Worm (Caenorhabditis elegans) whole organism, L4 larva: ENCODE data around the gene F40G9.8.
A peak's percentile ranks its signal among the peaks of the same experiment; 100 is the strongest.

Source experiments
- D1046.2 ChIP-seq: fragments of 200-800 bp; sonication (Bioruptor generic); IDR thresholded peaks from 2 replicates; pipeline ENCODE4 v1.3.6; 2022; ENCODE audit warnings: missing genetic modification characterization, missing compliant biosample characterization
- F49E8.2 ChIP-seq: sonication (generic microtip); optimal IDR thresholded peaks from 2 replicates; lab custom pipeline; 2016; ENCODE audit warnings: missing compliant biosample characterization, mild to moderate bottlenecking, missing genetic modification characterization, borderline replicate concordance
- T20F7.1 ChIP-seq: fragments of 200-800 bp; sonication (Bioruptor generic); optimal IDR thresholded peaks from 2 replicates; lab custom pipeline; 2018; ENCODE audit warnings: mild to moderate bottlenecking, missing genetic modification characterization, missing compliant biosample characterization
- Y48G9A.11 ChIP-seq: fragments of 200-800 bp; sonication (Bioruptor generic); IDR thresholded peaks from 2 replicates; pipeline ENCODE4 v1.3.6; 2022; ENCODE audit warnings: missing genetic modification reagents, missing genetic modification characterization, missing compliant biosample characterization
- Y75B8A.6 ChIP-seq: fragments of 200-800 bp; sonication (Bioruptor generic); IDR thresholded peaks from 2 replicates; pipeline ENCODE4 v1.3.6; 2022; ENCODE audit warnings: missing genetic modification reagents, missing genetic modification characterization, missing compliant biosample characterization
- attf-4 ChIP-seq: sonication (generic microtip); optimal IDR thresholded peaks from 3 replicates; lab custom pipeline; 2017; ENCODE audit warnings: missing biosample characterization, missing genetic modification characterization
- ceh-20 ChIP-seq: fragments of 200-800 bp; sonication (Bioruptor generic); IDR thresholded peaks from 2 replicates; pipeline ENCODE4 v1.3.6; 2022; ENCODE audit warnings: missing genetic modification reagents, missing genetic modification characterization, missing compliant biosample characterization
- ceh-28 ChIP-seq: fragments of 150-350 bp; optimal IDR thresholded peaks from 2 replicates; lab custom pipeline; 2014; ENCODE audit warnings: missing biosample characterization, missing genetic modification reagents, missing genetic modification characterization
- ces-1 ChIP-seq: fragments of 150-350 bp; sonication (generic microtip); optimal IDR thresholded peaks from 4 replicates; lab custom pipeline; 2014; ENCODE audit warnings: missing biosample characterization, missing genetic modification reagents, missing genetic modification characterization
- cey-2 ChIP-seq: sonication (generic microtip); optimal IDR thresholded peaks from 3 replicates; lab custom pipeline; 2017; ENCODE audit warnings: missing genetic modification characterization, mild to moderate bottlenecking, missing compliant biosample characterization, antibody characterized with exemption, borderline replicate concordance; ENCODE audit not compliant: insufficient read depth
- daf-16 ChIP-seq, 3 experiments: sonication (generic microtip); optimal IDR thresholded peaks; 2 replicates each; lab custom pipeline; 2016 to 2017; ENCODE audit warnings: missing genetic modification characterization in 3 of 3, missing genetic modification reagents in 3 of 3, mild to moderate bottlenecking in 2 of 3, missing compliant biosample characterization in 2 of 3, missing biosample characterization in 1 of 3, moderate library complexity in 1 of 3
- daf-19 ChIP-seq: fragments of 200-800 bp; sonication (Bioruptor generic); conservative IDR thresholded peaks from 2 replicates; pipeline ENCODE4 v1.3.6; 2022; ENCODE audit warnings: missing genetic modification characterization, missing compliant biosample characterization
- daf-8 ChIP-seq: fragments of 200-800 bp; sonication (Bioruptor generic); IDR thresholded peaks from 2 replicates; pipeline ENCODE4 v1.3.6; 2022; ENCODE audit warnings: missing genetic modification characterization, missing compliant biosample characterization
- dmd-9 ChIP-seq: fragments of 200-800 bp; sonication (Bioruptor generic); IDR thresholded peaks from 2 replicates; pipeline ENCODE4 v1.3.6; 2022; ENCODE audit warnings: missing genetic modification reagents, missing genetic modification characterization, missing compliant biosample characterization
- dpl-1 ChIP-seq: fragments of 150-350 bp; optimal IDR thresholded peaks from 2 replicates; lab custom pipeline; 2014; ENCODE audit warnings: missing biosample characterization, missing genetic modification reagents, missing genetic modification characterization
- duxl-1 ChIP-seq: sonication (generic microtip); optimal IDR thresholded peaks from 2 replicates; lab custom pipeline; 2016; ENCODE audit warnings: mild to moderate bottlenecking, missing genetic modification characterization, moderate library complexity, missing compliant biosample characterization; ENCODE audit not compliant: poor library complexity
- hlh-30 ChIP-seq: sonication (generic microtip); optimal IDR thresholded peaks from 2 replicates; lab custom pipeline; 2017; ENCODE audit warnings: antibody characterized with exemption, mild to moderate bottlenecking, missing genetic modification characterization, missing compliant biosample characterization; ENCODE audit not compliant: insufficient read depth
- hmg-1.1 ChIP-seq: fragments of 200-800 bp; sonication (Bioruptor generic); IDR thresholded peaks from 2 replicates; pipeline ENCODE4 v1.3.6; 2022; ENCODE audit warnings: missing genetic modification reagents, missing genetic modification characterization, missing compliant biosample characterization
- lin-1 ChIP-seq: fragments of 200-800 bp; sonication (Bioruptor generic); IDR thresholded peaks from 2 replicates; pipeline ENCODE4 v1.3.6; 2022; ENCODE audit warnings: missing genetic modification reagents, missing genetic modification characterization, missing compliant biosample characterization
- lin-15B ChIP-seq: fragments of 150-350 bp; sonication (generic microtip); optimal IDR thresholded peaks from 3 replicates; lab custom pipeline; 2014; ENCODE audit warnings: missing biosample characterization, missing genetic modification characterization
- lin-39 ChIP-seq: fragments of 150-350 bp; optimal IDR thresholded peaks from 2 replicates; lab custom pipeline; 2014; ENCODE audit warnings: missing biosample characterization, missing genetic modification reagents, missing genetic modification characterization
- madf-5 ChIP-seq, 2 experiments: fragments of 200-800 bp; sonication (Bioruptor generic); IDR thresholded peaks; 2 replicates each; pipeline ENCODE4 v1.3.6; 2022; ENCODE audit warnings: missing compliant biosample characterization in 2 of 2, missing genetic modification characterization in 2 of 2
- mep-1 ChIP-seq: fragments of 150-350 bp; sonication (generic microtip); optimal IDR thresholded peaks from 3 replicates; lab custom pipeline; 2014; ENCODE audit warnings: missing biosample characterization, missing genetic modification characterization
- mxl-3 ChIP-seq: fragments of 200-800 bp; sonication (Bioruptor generic); optimal IDR thresholded peaks from 2 replicates; lab custom pipeline; 2018; ENCODE audit warnings: mild to moderate bottlenecking, missing genetic modification characterization, missing compliant biosample characterization
- nhr-237 ChIP-seq: sonication (generic microtip); optimal IDR thresholded peaks from 2 replicates; lab custom pipeline; 2017; ENCODE audit warnings: missing biosample characterization, missing genetic modification characterization
- nhr-25 ChIP-seq: sonication (generic microtip); optimal IDR thresholded peaks from 2 replicates; lab custom pipeline; 2017; ENCODE audit warnings: missing genetic modification characterization, mild to moderate bottlenecking, missing compliant biosample characterization, antibody characterized with exemption, moderate library complexity, borderline replicate concordance; ENCODE audit not compliant: insufficient read depth
- nhr-41 ChIP-seq: fragments of 200-800 bp; sonication (Bioruptor generic); IDR thresholded peaks from 2 replicates; pipeline ENCODE4 v1.3.6; 2022; ENCODE audit warnings: missing genetic modification reagents, missing genetic modification characterization, missing compliant biosample characterization
- nhr-6 ChIP-seq: fragments of 150-350 bp; optimal IDR thresholded peaks from 2 replicates; lab custom pipeline; 2014; ENCODE audit warnings: missing biosample characterization, missing genetic modification characterization
- pqm-1 ChIP-seq: sonication (generic microtip); optimal IDR thresholded peaks from 2 replicates; lab custom pipeline; 2017; ENCODE audit warnings: missing biosample characterization, missing genetic modification characterization
- sdz-12 ChIP-seq: fragments of 200-800 bp; sonication (Bioruptor generic); optimal IDR thresholded peaks from 2 replicates; lab custom pipeline; 2018; ENCODE audit warnings: mild to moderate bottlenecking, missing genetic modification characterization, missing compliant biosample characterization
- set-16 ChIP-seq: fragments of 200-800 bp; sonication (Bioruptor generic); IDR thresholded peaks from 2 replicates; pipeline ENCODE4 v1.3.6; 2022; ENCODE audit warnings: missing genetic modification reagents, missing genetic modification characterization, missing compliant biosample characterization
- snpc-4 ChIP-seq: fragments of 150-350 bp; optimal IDR thresholded peaks from 2 replicates; lab custom pipeline; 2014; ENCODE audit warnings: missing biosample characterization, missing genetic modification characterization
- spr-1 ChIP-seq: sonication (generic microtip); optimal IDR thresholded peaks from 2 replicates; lab custom pipeline; 2016; ENCODE audit warnings: mild to moderate bottlenecking, missing genetic modification characterization, missing compliant biosample characterization
- unc-130 ChIP-seq: sonication (generic microtip); optimal IDR thresholded peaks from 2 replicates; lab custom pipeline; 2016; ENCODE audit warnings: missing genetic modification reagents, missing genetic modification characterization, missing compliant biosample characterization
- unc-62 ChIP-seq, 3 experiments: fragments of 150-350 bp in 1 of 3; sonication (generic microtip); optimal IDR thresholded peaks in 2 of 3; peaks in 1 of 3; 1 replicate in 1 of 3; 2 replicates in 2 of 3; lab custom pipeline; 2014 to 2017; ENCODE audit warnings: missing biosample characterization in 3 of 3, missing genetic modification characterization in 3 of 3, missing genetic modification reagents in 3 of 3, missing genotype in 1 of 3
- vab-7 ChIP-seq: fragments of 200-800 bp; sonication (Bioruptor generic); IDR thresholded peaks from 2 replicates; pipeline ENCODE4 v1.3.6; 2022; ENCODE audit warnings: missing genetic modification reagents, missing genetic modification characterization, missing compliant biosample characterization
- zip-2 ChIP-seq: fragments of 150-350 bp; optimal IDR thresholded peaks from 2 replicates; lab custom pipeline; 2014; ENCODE audit warnings: missing biosample characterization, missing genetic modification characterization
- ztf-11 ChIP-seq: fragments of 150-350 bp; optimal IDR thresholded peaks from 2 replicates; lab custom pipeline; 2014; ENCODE audit warnings: missing biosample characterization, missing genetic modification characterization
- ztf-7 ChIP-seq: fragments of 150-350 bp; optimal IDR thresholded peaks from 2 replicates; lab custom pipeline; 2014; ENCODE audit warnings: missing biosample characterization, missing genetic modification characterization

F40G9.8 gene

DNA sequence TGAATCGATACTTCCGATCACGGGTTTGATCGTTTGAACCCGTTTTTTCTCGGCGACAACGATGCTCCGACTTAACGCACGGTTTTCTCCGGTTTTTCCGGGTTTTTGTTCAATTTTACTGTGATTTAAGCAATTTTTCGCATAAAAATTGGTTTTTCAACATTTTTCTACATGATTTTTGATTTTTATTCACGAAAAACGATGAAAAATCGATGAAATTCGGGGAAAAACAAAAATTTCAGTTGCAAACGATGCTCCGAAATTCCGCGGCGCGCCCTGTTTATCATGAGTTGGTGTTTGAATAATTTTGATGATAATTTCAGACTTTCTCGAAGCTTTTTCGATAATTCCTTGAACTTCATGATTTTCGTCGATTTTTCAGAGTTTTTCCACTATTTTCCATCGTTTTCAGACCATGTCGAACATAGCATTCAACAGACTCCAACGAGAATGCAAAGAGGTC, 23.8 kb upstream of the F40G9.8 start, which contains the start of gene ubc-20 (continued):
- no peak for TF ChIP-seq pqm-1 (tag; lab: Kevin White, UChicago)
- TF ChIP-seq daf-19: no peak
- no peak for TF ChIP-seq nhr-237
- peak; percentile 98 for TF ChIP-seq T20F7.1 (GFP tag; lab: Kevin White, UChicago)
- no peak for TF ChIP-seq daf-16 (GFP tag; optimal IDR thresholded peaks at IDR 0.05; lab: Kevin White, UChicago)
- peak; percentile 11 for TF ChIP-seq daf-16 (tag; optimal IDR thresholded peaks at IDR 0.05; lab: Kevin White, UChicago)
- no peak for TF ChIP-seq unc-130
- TF ChIP-seq sdz-12: no peak
- TF ChIP-seq vab-7 (GFP tag; lab: Robert Waterston, UW): no peak
- no peak for TF ChIP-seq mxl-3 (GFP tag; lab: Kevin White, UChicago)
- TF ChIP-seq spr-1 (tag; lab: Kevin White, UChicago): no peak
- no peak for TF ChIP-seq D1046.2 (GFP tag; lab: Robert Waterston, UW)
- no peak for TF ChIP-seq madf-5 (GFP tag; IDR thresholded peaks at IDR 0.05; lab: Robert Waterston, UW)
- no peak for TF ChIP-seq duxl-1 (tag; lab: Kevin White, UChicago)
- TF ChIP-seq ceh-28 (tag; lab: Kevin White, UChicago): no peak
- no peak for TF ChIP-seq dmd-9 (GFP tag; lab: Robert Waterston, UW)
- TF ChIP-seq cey-2: no peak
- TF ChIP-seq ceh-20 (GFP tag; lab: Robert Waterston, UW): no peak
- TF ChIP-seq attf-4 (tag; lab: Kevin White, UChicago): no peak
- TF ChIP-seq nhr-6 (tag; lab: Kevin White, UChicago): no peak
- TF ChIP-seq daf-8 (GFP tag; lab: Robert Waterston, UW): no peak
- TF ChIP-seq Y75B8A.6 (GFP tag; lab: Robert Waterston, UW): no peak
- no peak for TF ChIP-seq nhr-25 (tag; lab: Kevin White, UChicago)
- TF ChIP-seq ztf-7: no peak
- TF ChIP-seq lin-39 (tag; lab: Kevin White, UChicago): no peak
- no peak for TF ChIP-seq zip-2 (tag; lab: Kevin White, UChicago)
- peak; percentile 62 for TF ChIP-seq hlh-30 (tag; lab: Kevin White, UChicago)
- TF ChIP-seq unc-62 (GFP tag; optimal IDR thresholded peaks at IDR 0.05 in 1 of 2; lab: Kevin White, UChicago): no peak
- TF ChIP-seq unc-62 (tag; optimal IDR thresholded peaks at IDR 0.05; lab: Kevin White, UChicago): no peak
- no peak for TF ChIP-seq ztf-11 (tag; lab: Kevin White, UChicago)
- no peak for TF ChIP-seq snpc-4
- TF ChIP-seq nhr-41: no peak
- peak; percentile 95 for TF ChIP-seq Y48G9A.11 (GFP tag; lab: Robert Waterston, UW)
- no peak for TF ChIP-seq mep-1 (tag; lab: Kevin White, UChicago)
- TF ChIP-seq lin-15B (tag; lab: Kevin White, UChicago): no peak
- peak; percentile 15 for TF ChIP-seq dpl-1

DNA sequence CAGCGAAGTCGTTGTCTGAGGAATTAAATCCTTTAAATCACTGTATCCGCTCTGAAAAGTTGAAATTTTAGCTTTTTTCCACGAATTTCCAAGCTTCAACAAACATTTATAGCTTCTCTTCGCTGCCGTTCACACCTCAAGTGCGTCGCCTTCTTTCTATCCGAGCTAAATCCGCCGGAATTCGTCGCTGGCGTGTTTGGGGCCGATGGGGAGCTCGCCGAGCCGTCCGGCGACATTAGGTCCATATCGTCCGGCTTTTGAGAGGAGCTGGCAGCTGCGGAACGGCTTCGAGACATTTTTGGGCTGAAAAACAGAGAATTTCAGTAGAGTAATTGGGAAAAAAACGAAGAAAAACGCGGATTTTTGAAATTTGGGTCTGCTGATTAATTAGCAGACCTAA, 23.2 kb upstream of the F40G9.8 start, which contains the start of gene mxl-2:
Gene mxl-2 (minus strand): TSS at position 303 of the 400 bp plus-strand sequence.
- peak; percentile 75 for TF ChIP-seq set-16
- no peak for TF ChIP-seq F49E8.2
- no peak for TF ChIP-seq lin-1 (GFP tag; lab: Robert Waterston, UW)
- no peak for TF ChIP-seq ces-1
- no peak for TF ChIP-seq hmg-1.1 (GFP tag; lab: Robert Waterston, UW)
- no peak for TF ChIP-seq sdz-12
